Worm (Caenorhabditis elegans): ENCODE data around the gene C49F5.7.
A peak's percentile ranks its signal among the peaks of the same experiment; 100 is the strongest.

Gene C49F5.7

DNA sequence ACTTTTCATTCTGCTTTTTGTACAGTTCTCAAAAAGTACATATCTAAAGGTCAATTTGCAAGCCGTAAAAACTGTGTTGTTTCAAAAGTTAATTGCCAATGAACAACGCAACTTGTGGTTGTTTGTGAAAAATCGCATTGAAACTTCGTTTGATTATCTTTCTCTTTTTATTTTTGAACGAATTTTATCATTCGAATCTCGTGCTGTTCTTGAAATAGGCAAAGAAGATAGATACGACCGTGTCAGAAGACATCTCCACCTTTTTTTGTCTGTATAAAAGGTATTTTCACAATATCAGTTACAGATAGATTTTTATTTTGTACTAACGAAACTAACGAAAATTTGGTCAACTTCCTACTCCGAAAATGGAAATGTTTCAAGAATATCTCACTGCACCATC lies at the start of gene C49F5.7:
TSS of gene C49F5.7 (plus strand) at position 301 of the 400 bp plus-strand sequence.
- TF ChIP-seq ceh-20 (GFP tag; IDR thresholded peaks at IDR 0.05) (no peak), hlh-30 (tag; optimal IDR thresholded peaks at IDR 0.05; ENCODE audit: insufficient read depth) (peak; percentile 14), daf-16 (GFP tag; optimal IDR thresholded peaks at IDR 0.05) (no peak), daf-16 (tag; optimal IDR thresholded peaks at IDR 0.05) (peak; percentile 8)

DNA sequence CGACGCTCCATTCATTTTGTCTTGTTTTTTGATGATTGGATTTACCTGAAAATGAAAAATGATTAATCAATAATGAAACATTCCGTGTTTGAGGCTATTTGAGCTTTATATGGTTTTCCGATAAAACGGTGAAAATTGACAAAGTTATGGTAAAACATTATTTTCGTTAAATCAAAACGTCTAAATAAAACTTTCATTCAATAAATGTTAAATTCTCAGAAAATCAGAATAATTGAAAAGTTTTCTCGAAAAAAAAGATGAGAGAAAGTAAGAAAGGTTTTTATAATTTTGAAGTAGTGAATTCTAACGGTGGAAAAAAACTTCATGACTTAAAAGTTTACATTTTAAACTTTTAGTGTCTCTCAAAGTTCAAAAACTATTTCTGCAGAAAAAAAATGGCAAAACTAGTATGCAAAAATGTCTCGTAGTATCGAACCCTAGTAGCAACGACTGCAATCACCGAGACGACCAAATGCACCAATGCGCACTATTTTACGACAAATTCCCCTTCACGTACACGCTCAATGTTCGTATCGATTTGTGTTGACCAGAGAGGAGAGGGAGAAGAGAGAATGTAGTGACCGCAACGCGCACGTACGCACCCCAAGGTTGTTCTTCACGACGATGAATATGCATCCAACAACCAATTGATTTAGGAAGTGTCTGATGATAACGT lies 47.7 kb upstream of the C49F5.7 start, which contains the start of gene nfya-1:
TSS of gene nfya-1 (minus strand) at position 51 of the 676 bp plus-strand sequence.
- TF ChIP-seq dmd-9 (GFP tag; IDR thresholded peaks at IDR 0.05) (no peak), dmd-8 (GFP tag; IDR thresholded peaks at IDR 0.05) (no peak), ceh-20 (GFP tag; IDR thresholded peaks at IDR 0.05) (no peak), daf-16 (GFP tag; optimal IDR thresholded peaks at IDR 0.05) (no peak), daf-16 (tag; optimal IDR thresholded peaks at IDR 0.05) (peak; percentile 54), egl-27 (tag; optimal IDR thresholded peaks at IDR 0.05) (no peak), nhr-42 (GFP tag; IDR thresholded peaks at IDR 0.05) (no peak), zip-11 (GFP tag; IDR thresholded peaks at IDR 0.05) (no peak), mxl-2 (GFP tag; conservative IDR thresholded peaks at IDR 0.05) (no peak), Y75B8A.6 (GFP tag; IDR thresholded peaks at IDR 0.05) (no peak), spr-1 (tag; optimal IDR thresholded peaks at IDR 0.05) (no peak), lir-3 (tag; optimal IDR thresholded peaks at IDR 0.05) (no peak), tag-97 (GFP tag; IDR thresholded peaks at IDR 0.05) (no peak), F10B5.3 (tag; optimal IDR thresholded peaks at IDR 0.05) (no peak), T26A8.4 (GFP tag; IDR thresholded peaks at IDR 0.05) (peak; percentile 14; the same call in 1 of the 2 replicates), zfp-3 (GFP tag; conservative IDR thresholded peaks at IDR 0.05) (no peak), fkh-10 (GFP tag; optimal IDR thresholded peaks at IDR 0.05) (no peak), ztf-11 (tag; optimal IDR thresholded peaks at IDR 0.05) (no peak), tra-1 (GFP tag; IDR thresholded peaks at IDR 0.05) (no peak), lim-7 (GFP tag; IDR thresholded peaks at IDR 0.05) (no peak), aha-1 (tag) (peak; percentile 99), lsy-2 (tag; optimal IDR thresholded peaks at IDR 0.05) (no peak), lin-29 (GFP tag; IDR thresholded peaks at IDR 0.05) (no peak), hlh-11 (tag; optimal IDR thresholded peaks at IDR 0.05) (no peak), attf-4 (tag; optimal IDR thresholded peaks at IDR 0.05) (no peak), set-16 (GFP tag; IDR thresholded peaks at IDR 0.05) (no peak), sdz-12 (GFP tag; optimal IDR thresholded peaks at IDR 0.05) (no peak), ceh-62 (tag; optimal IDR thresholded peaks at IDR 0.05) (no peak), nhr-77 (tag; optimal IDR thresholded peaks at IDR 0.05) (no peak), nhr-10 (tag; optimal IDR thresholded peaks at IDR 0.05) (no peak), ZK546.5 (tag; optimal IDR thresholded peaks at IDR 0.05) (no peak), dpl-1 (GFP tag; optimal IDR thresholded peaks at IDR 0.05) (peak; percentile 28), lin-15B (tag; optimal IDR thresholded peaks at IDR 0.05) (no peak), skn-1 (tag; optimal IDR thresholded peaks at IDR 0.05) (no peak), D1046.2 (GFP tag; IDR thresholded peaks at IDR 0.05) (no peak), nhr-48 (tag; optimal IDR thresholded peaks at IDR 0.05) (no peak), ctbp-1 (GFP tag; IDR thresholded peaks at IDR 0.05) (no peak), unc-39 (tag; optimal IDR thresholded peaks at IDR 0.05) (no peak), arid-1 (GFP tag; conservative IDR thresholded peaks at IDR 0.05) (no peak), ces-1 (GFP tag; optimal IDR thresholded peaks at IDR 0.05) (no peak), T20F7.1 (GFP tag; optimal IDR thresholded peaks at IDR 0.05) (no peak), zip-2 (tag; optimal IDR thresholded peaks at IDR 0.05) (no peak), Y105C5A.15 (GFP tag; IDR thresholded peaks at IDR 0.05) (no peak), dve-1 (tag; optimal IDR thresholded peaks at IDR 0.05; ENCODE audit: insufficient read depth) (peak; percentile 33), lin-13 (GFP tag; optimal IDR thresholded peaks at IDR 0.05) (no peak), duxl-1 (tag; optimal IDR thresholded peaks at IDR 0.05; ENCODE audit: poor library complexity) (peak; percentile 11), ZK337.2 (GFP tag; IDR thresholded peaks at IDR 0.05) (no peak), F37D6.2 (tag; optimal IDR thresholded peaks at IDR 0.05) (no peak), pqm-1 (tag; optimal IDR thresholded peaks at IDR 0.05) (no peak)
